Fruit fly (Drosophila melanogaster): Measurements from ENCODE around the gene Sbp2.
A peak's percentile ranks its signal among the peaks of the same experiment; 100 is the strongest.

Gene Sbp2

DNA sequence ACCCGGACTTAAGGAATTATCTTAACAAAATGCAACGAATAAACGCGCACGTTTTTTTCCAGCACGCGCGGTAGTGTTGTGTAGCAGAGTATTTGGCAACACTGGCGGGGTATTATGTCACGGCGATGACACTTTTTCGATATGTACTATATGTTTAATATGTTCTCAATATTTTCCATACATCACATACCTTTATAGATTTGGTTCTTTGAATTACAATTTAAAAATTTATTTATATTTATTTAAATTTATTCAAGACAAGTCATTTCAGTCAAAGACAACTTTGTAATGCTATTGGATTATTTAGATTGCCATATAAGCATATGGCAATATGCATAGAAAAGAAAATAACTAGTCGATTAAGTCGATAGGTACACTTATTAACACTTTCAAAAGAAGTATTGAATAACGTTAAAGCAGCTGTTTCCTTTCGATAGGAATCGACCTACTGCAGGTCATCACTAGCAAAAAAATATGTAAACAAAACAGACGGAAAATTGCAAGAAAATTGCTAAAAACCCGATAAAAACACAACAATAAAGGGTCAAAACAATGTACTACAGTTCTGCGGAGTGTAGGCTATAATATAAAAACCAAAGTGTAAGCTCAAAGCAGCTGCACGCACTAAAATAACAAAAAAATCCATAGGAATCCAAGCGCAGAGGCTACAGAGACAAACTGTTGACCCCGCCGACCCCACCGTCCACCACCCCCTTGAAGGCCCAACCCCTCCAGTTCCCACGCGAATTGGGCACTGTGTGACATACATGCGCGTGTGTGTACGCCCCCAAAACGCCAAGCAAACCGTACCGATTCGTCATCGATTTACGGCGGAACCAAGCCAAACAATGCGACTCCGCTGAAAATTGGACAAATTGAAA is 42.4 kb downstream of the Sbp2 start, which contains the start of the genes CG7182 and GAPcenA:
CG7182 (minus strand) TSS at position 283 of the 881 bp plus-strand sequence.
GAPcenA (plus strand) TSS at position 462 of the 881 bp plus-strand sequence.
- TF ChIP-seq noc (tag; optimal IDR thresholded peaks at IDR 0.05), result peak; percentile 81

DNA sequence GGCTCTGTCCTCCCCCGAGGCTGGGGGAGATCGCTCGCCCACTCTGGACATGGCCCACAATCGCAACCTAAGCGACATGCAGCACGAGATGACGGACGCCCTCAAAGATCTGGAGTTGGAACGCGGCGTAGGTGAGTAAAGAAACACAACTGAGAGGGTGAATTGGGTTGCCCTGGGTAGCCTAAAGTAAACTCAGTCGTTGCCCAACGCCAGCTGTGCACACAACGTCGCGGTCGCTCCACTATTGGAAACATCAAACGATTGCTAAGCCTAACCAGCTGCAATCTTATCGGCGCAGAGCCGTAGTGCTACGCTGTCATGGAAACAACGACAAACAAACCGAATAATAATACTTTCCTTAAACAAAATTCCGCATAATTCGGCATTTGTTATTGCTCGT is 43.4 kb downstream of the Sbp2 start:
- no peak for TF ChIP-seq noc (tag; optimal IDR thresholded peaks at IDR 0.05)

Data from whole organism, larva.